Worm (Caenorhabditis elegans) whole organism, midembryonic: Measurements from ENCODE around the gene metl-6.

Experiments
- T22C8.4 ChIP-seq: fragments of 200-800 bp; sonication (Bioruptor generic); IDR thresholded peaks from 2 replicates; pipeline ENCODE4 v1.3.6; 2022; ENCODE audit warnings: missing genetic modification characterization, missing compliant biosample characterization
- cog-1 ChIP-seq: sonication (generic microtip); optimal IDR thresholded peaks from 2 replicates; lab custom pipeline; 2016; ENCODE audit warnings: missing genetic modification characterization, missing compliant biosample characterization
- flt-1 ChIP-seq: fragments of 200-800 bp; sonication (Bioruptor generic); IDR thresholded peaks from 2 replicates; pipeline ENCODE4 v1.3.6; 2022; ENCODE audit warnings: missing genetic modification characterization, missing compliant biosample characterization
- klf-2 ChIP-seq: fragments of 200-800 bp; sonication (Bioruptor generic); conservative IDR thresholded peaks from 2 replicates; pipeline ENCODE4 v1.3.6; 2022; ENCODE audit warnings: missing genetic modification reagents, missing genetic modification characterization, missing compliant biosample characterization
- med-1 ChIP-seq: sonication (generic microtip); optimal IDR thresholded peaks from 2 replicates; lab custom pipeline; 2017; ENCODE audit warnings: missing genetic modification characterization, mild to moderate bottlenecking, missing compliant biosample characterization, antibody characterized with exemption, missing genetic modification reagents; ENCODE audit not compliant: insufficient read depth
- ref-1 ChIP-seq: fragments of 200-800 bp; sonication (Bioruptor generic); conservative IDR thresholded peaks from 2 replicates; pipeline ENCODE4 v1.3.6; 2022; ENCODE audit warnings: missing genetic modification reagents, missing genetic modification characterization, missing compliant biosample characterization
- tab-1 ChIP-seq: fragments of 200-800 bp; sonication (Bioruptor generic); IDR thresholded peaks from 2 replicates; pipeline ENCODE4 v1.3.6; 2022; ENCODE audit warnings: missing genetic modification characterization, missing compliant biosample characterization
- ztf-23 ChIP-seq: fragments of 200-800 bp; sonication (Bioruptor generic); IDR thresholded peaks from 2 replicates; pipeline ENCODE4 v1.3.6; 2022; ENCODE audit warnings: missing genetic modification reagents, missing genetic modification characterization, missing compliant biosample characterization
- ztf-29 ChIP-seq: fragments of 200-800 bp; sonication (Bioruptor generic); IDR thresholded peaks from 2 replicates; pipeline ENCODE4 v1.3.6; 2022; ENCODE audit warnings: missing genetic modification reagents, missing genetic modification characterization, missing compliant biosample characterization

metl-6 gene

ce11 chrIII:3878986-3879756 lies 42.3 kb downstream of the metl-6 start:
- TF ChIP-seq klf-2 (GFP tag; lab: Robert Waterston, UW), result no peak
- no peak for TF ChIP-seq ref-1 (GFP tag; lab: Robert Waterston, UW)
- no peak for TF ChIP-seq med-1 (GFP tag; lab: Kevin White, UChicago)
- no peak for TF ChIP-seq flt-1
- TF ChIP-seq ztf-29 (GFP tag; lab: Robert Waterston, UW), result no peak
- no peak for TF ChIP-seq tab-1 (GFP tag; lab: Robert Waterston, UW)
- no peak for TF ChIP-seq T22C8.4
- TF ChIP-seq cog-1 (tag; lab: Kevin White, UChicago), result no peak
- no peak for TF ChIP-seq ztf-23 (GFP tag; lab: Robert Waterston, UW)

DNA sequence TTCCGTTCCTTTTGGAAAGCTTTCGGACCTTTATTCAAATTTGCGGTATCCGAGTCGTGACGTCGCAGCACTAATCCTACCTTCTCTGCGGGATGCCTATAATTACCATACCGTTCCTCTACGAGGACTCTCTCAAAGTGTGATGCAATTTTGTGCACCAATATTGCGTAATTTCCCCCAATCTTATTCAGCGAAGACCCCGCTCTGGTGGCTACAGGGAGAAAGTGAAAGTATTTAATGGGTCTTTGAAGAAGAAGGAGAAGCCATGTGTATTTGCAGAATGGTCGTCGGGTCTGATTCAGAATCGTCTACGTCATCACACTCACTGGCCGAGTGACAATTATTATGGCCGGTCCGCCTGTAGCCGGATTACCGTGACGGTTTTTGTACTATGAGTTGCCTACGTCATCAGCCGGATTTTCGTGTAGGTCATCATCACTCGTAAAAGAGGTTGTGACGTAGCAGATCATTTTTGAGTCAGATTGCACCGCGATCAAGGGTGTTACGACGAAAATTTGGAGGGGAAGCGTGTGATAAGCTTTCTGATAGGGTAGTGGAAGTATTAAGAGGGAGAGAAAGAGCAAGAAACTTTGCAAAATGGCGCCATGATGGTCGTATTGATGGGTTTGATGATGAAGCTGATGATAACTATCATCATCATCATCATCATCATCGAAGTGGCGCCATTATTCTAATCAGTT lies 45.2 kb downstream of the metl-6 start:
- TF ChIP-seq ztf-29 (GFP tag; lab: Robert Waterston, UW), result no peak
- TF ChIP-seq T22C8.4, result no peak
- no peak for TF ChIP-seq med-1 (GFP tag; lab: Kevin White, UChicago)
- TF ChIP-seq cog-1 (tag; lab: Kevin White, UChicago), result no peak
- no peak for TF ChIP-seq flt-1
- TF ChIP-seq klf-2 (GFP tag; lab: Robert Waterston, UW), result no peak
- no peak for TF ChIP-seq ztf-23 (GFP tag; lab: Robert Waterston, UW)
- TF ChIP-seq ref-1 (GFP tag; lab: Robert Waterston, UW), result no peak

DNA sequence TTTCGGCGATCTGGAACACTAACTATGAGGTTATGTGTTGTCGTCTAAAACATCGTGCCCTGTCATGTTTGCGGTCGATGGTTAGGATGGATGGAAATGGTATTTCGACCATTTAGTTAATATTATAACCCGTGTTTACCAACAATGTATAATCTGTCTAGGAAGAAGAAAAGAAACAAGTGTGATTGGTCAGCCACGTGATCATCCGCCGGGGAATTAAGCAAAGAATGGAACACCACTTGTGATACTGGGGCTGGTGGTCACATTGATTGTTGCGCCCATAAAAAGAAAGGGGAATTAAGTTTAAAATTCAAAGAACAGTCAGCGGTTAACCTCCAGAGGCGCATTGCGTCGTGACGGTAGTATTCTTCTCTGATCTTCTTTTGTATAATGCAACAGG lies 45.9 kb downstream of the metl-6 start:
- TF ChIP-seq flt-1 (no peak), tab-1 (GFP tag; lab: Robert Waterston, UW) (no peak)

DNA sequence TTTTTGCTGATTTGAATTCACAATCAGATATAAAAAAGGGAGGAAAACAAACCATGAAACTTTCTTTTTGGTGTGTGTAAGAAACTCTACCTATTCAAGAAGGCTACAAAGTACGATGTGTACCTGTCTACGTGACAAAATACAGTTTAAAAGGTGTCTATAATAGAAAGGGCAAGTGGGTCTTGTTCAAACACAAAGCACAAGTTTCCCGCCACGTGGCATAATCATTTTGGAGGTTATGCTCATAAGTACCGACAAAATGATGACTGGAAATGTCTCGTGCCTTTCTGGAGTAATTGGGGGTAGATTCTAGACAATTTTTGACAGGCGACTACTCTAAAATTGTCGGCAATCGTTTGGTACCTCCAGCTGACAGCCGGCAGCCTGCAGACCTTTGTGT lies 46.6 kb downstream of the metl-6 start:
- TF ChIP-seq ref-1 (GFP tag; lab: Robert Waterston, UW) (no peak), tab-1 (GFP tag; lab: Robert Waterston, UW) (no peak), ztf-29 (GFP tag; lab: Robert Waterston, UW) (no peak), med-1 (GFP tag; lab: Kevin White, UChicago) (no peak), flt-1 (no peak), cog-1 (tag; lab: Kevin White, UChicago) (no peak), ztf-23 (GFP tag; lab: Robert Waterston, UW) (no peak), klf-2 (GFP tag; lab: Robert Waterston, UW) (no peak), T22C8.4 (no peak)

DNA sequence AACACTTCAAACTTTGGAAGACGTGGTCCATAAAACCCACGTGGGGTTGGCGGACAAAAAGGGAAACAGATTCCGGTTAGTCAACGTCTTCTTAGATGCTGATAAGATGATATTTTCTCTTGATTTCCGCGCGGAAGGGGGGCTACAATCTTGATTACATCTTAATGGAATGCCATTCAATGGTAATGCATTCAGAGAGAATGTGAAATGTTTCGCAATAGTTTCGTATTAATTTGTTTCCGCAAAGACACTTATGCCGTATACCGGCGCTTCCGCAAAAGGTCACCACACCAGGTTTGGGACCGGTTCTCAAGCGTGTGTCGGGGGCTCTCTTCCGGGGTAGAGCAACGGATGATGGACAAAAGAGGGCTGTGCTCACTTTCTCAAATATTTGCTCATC lies 47.0 kb downstream of the metl-6 start:
- TF ChIP-seq tab-1 (GFP tag; lab: Robert Waterston, UW) (no peak), flt-1 (no peak), cog-1 (tag; lab: Kevin White, UChicago) (no peak), ref-1 (GFP tag; lab: Robert Waterston, UW) (no peak), ztf-23 (GFP tag; lab: Robert Waterston, UW) (no peak), med-1 (GFP tag; lab: Kevin White, UChicago) (no peak), T22C8.4 (no peak), ztf-29 (GFP tag; lab: Robert Waterston, UW) (no peak), klf-2 (GFP tag; lab: Robert Waterston, UW) (no peak)

DNA sequence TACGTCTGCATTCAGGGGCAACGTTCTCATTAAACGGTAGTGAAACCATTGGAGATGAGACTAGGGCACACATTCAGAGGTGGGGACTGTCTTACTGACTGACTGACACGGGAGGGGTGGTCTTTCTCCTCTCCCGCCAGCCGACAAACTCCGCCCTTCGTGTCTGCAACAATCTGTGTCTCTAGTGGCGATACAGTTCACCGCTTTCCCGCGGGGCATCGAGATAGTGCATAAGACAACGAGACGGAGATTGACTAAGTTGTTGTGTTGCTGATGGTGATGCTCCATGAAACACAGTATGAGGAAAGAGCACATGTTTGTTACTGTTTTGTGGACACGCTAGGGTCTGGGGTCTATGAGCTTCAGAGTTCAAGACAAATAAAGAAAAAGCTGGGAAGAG lies 48.1 kb downstream of the metl-6 start:
- TF ChIP-seq med-1 (GFP tag; lab: Kevin White, UChicago) (no peak), ztf-29 (GFP tag; lab: Robert Waterston, UW) (no peak), T22C8.4 (no peak), ztf-23 (GFP tag; lab: Robert Waterston, UW) (no peak), ref-1 (GFP tag; lab: Robert Waterston, UW) (no peak), flt-1 (no peak), cog-1 (tag; lab: Kevin White, UChicago) (no peak), klf-2 (GFP tag; lab: Robert Waterston, UW) (no peak), tab-1 (GFP tag; lab: Robert Waterston, UW) (no peak)

- no peak for TF ChIP-seq flt-1
- no peak for TF ChIP-seq ref-1 (GFP tag; lab: Robert Waterston, UW)
- no peak for TF ChIP-seq klf-2 (GFP tag; lab: Robert Waterston, UW)
- no peak for TF ChIP-seq med-1 (GFP tag; lab: Kevin White, UChicago)
- no peak for TF ChIP-seq ztf-29 (GFP tag; lab: Robert Waterston, UW)
- no peak for TF ChIP-seq tab-1 (GFP tag; lab: Robert Waterston, UW)
- TF ChIP-seq ztf-23 (GFP tag; lab: Robert Waterston, UW), result no peak
- no peak for TF ChIP-seq T22C8.4
- no peak for TF ChIP-seq cog-1 (tag; lab: Kevin White, UChicago)
Observed at ce11 chrIII:3872978-3873377, 48.5 kb downstream of the metl-6 start.

ce11 chrIII:3871763-3872486 lies 49.6 kb downstream of the metl-6 start:
- TF ChIP-seq klf-2 (GFP tag; lab: Robert Waterston, UW), result no peak
- no peak for TF ChIP-seq flt-1
- TF ChIP-seq ztf-29 (GFP tag; lab: Robert Waterston, UW), result no peak
- no peak for TF ChIP-seq cog-1 (tag; lab: Kevin White, UChicago)
- no peak for TF ChIP-seq T22C8.4
- no peak for TF ChIP-seq ref-1 (GFP tag; lab: Robert Waterston, UW)
- no peak for TF ChIP-seq ztf-23 (GFP tag; lab: Robert Waterston, UW)
- no peak for TF ChIP-seq tab-1 (GFP tag; lab: Robert Waterston, UW)
- TF ChIP-seq med-1 (GFP tag; lab: Kevin White, UChicago), result no peak
